Fruit fly (Drosophila melanogaster) whole organism, wandering third instar larva: Measurements from ENCODE around the gene CG33702.

Source experiments
- Abd-B ChIP-seq: fragments of >200 bp; optimal IDR thresholded peaks from 2 replicates; lab custom pipeline; 2017; ENCODE audit warnings: missing biosample characterization, missing genetic modification characterization
- CG32264 ChIP-seq: fragments of 200-800 bp; sonication (Bioruptor generic); optimal IDR thresholded peaks from 2 replicates; lab custom pipeline; 2016; ENCODE audit warnings: missing biosample characterization, missing genetic modification characterization
- Dif ChIP-seq: fragments of 200-275, 200-300 bp; sonication (Bioruptor generic); optimal IDR thresholded peaks from 2 replicates; lab custom pipeline; 2018; ENCODE audit warnings: missing biosample characterization, missing genetic modification characterization; ENCODE audit not compliant: partially characterized antibody
- Rel ChIP-seq, 2 experiments: fragments of 200-800 bp; sonication (Bioruptor generic) in 1 of 2; optimal IDR thresholded peaks; 2 replicates in 1 of 2; 3 replicates in 1 of 2; lab custom pipeline; 2016 to 2019; ENCODE audit warnings: mild to moderate bottlenecking in 2 of 2, missing biosample characterization in 2 of 2, missing genetic modification characterization in 2 of 2, moderate library complexity in 1 of 2
- ey ChIP-seq: fragments of 200-800 bp; sonication (Bioruptor generic); optimal IDR thresholded peaks from 2 replicates; lab custom pipeline; 2016; ENCODE audit warnings: missing biosample characterization, missing genetic modification characterization
- foxo ChIP-seq, 2 experiments: fragments of 200-800 bp; sonication (Bioruptor generic); optimal IDR thresholded peaks; 2 replicates in 1 of 2; 3 replicates in 1 of 2; lab custom pipeline; 2016 to 2017; ENCODE audit warnings: missing biosample characterization in 2 of 2, missing genetic modification characterization in 2 of 2
- h ChIP-seq: fragments of 200-800 bp; sonication (Bioruptor generic); optimal IDR thresholded peaks from 3 replicates; lab custom pipeline; 2016; ENCODE audit warnings: missing biosample characterization, mild to moderate bottlenecking, missing genetic modification characterization
- lola ChIP-seq: fragments of >200 bp; optimal IDR thresholded peaks from 2 replicates; lab custom pipeline; 2017; ENCODE audit warnings: missing biosample characterization, missing genetic modification characterization
- psq ChIP-seq: fragments of 200-800 bp; sonication (Bioruptor generic); optimal IDR thresholded peaks from 3 replicates; lab custom pipeline; 2017; ENCODE audit warnings: missing biosample characterization, mild to moderate bottlenecking, missing genetic modification characterization, moderate library complexity
- rgr ChIP-seq: fragments of 200-800 bp; sonication (Bioruptor generic); optimal IDR thresholded peaks from 3 replicates; lab custom pipeline; 2016; ENCODE audit warnings: missing biosample characterization, mild to moderate bottlenecking, missing genetic modification characterization
- usp ChIP-seq: fragments of >200 bp; optimal IDR thresholded peaks from 2 replicates; lab custom pipeline; 2017; ENCODE audit warnings: missing biosample characterization, missing genetic modification characterization

DNA sequence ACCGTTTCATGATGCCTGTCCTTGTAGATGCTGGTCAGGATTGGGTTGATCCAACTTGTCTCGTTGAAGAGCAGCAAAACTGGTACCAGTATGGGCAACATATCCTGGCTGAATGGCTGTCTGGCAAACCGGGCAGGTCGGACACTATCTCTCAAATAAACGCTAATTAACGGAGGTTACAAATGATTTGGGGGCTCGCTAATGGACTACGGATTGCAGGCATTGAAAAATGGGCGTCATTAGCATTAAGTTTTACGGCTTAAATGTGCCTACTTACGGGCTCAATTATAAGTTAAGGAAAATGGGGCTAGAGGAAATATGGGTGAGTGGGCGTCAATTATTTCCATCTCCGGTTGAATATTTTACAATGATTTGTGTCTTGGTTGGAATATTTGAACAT is 30.7 kb upstream of the CG33702 start, which contains the start of gene Ir67a:
- TF ChIP-seq Abd-B (GFP tag; lab: Kevin White, UChicago): no peak
- TF ChIP-seq lola: no peak
- no peak for TF ChIP-seq CG32264 (GFP tag; lab: Kevin White, UChicago)
- no peak for TF ChIP-seq h
- no peak for TF ChIP-seq psq (GFP tag; lab: Kevin White, UChicago)
- no peak for TF ChIP-seq Rel (GFP tag; optimal IDR thresholded peaks at IDR 0.05; lab: Kevin White, UChicago)
- TF ChIP-seq Rel (tag; optimal IDR thresholded peaks at IDR 0.05; lab: Kevin White, UChicago): no peak
- no peak for TF ChIP-seq ey
- TF ChIP-seq rgr: no peak
- TF ChIP-seq foxo (GFP tag; optimal IDR thresholded peaks at IDR 0.05; lab: Kevin White, UChicago): no peak
- no peak for TF ChIP-seq usp (GFP tag; lab: Kevin White, UChicago)
- TF ChIP-seq Dif (GFP tag; lab: Kevin White, UChicago): no peak
